Fruit fly (Drosophila melanogaster) whole organism, prepupa: ENCODE data around the gene Jwa.
A peak's percentile ranks its signal among the peaks of the same experiment; 100 is the strongest.

ENCODE experiments used
- Blimp-1 ChIP-seq: fragments of 200-800 bp; sonication (Bioruptor generic); optimal IDR thresholded peaks from 3 replicates; lab custom pipeline; 2017; ENCODE audit warnings: missing biosample characterization, missing genetic modification characterization, mild to moderate bottlenecking, moderate library complexity, missing genetic modification reagents
- CG10631 ChIP-seq: fragments of 200-800 bp; sonication (Bioruptor generic); optimal IDR thresholded peaks from 2 replicates; lab custom pipeline; 2016; ENCODE audit warnings: missing biosample characterization, missing genetic modification characterization
- CG11294 ChIP-seq: fragments of 200-800 bp; sonication (Bioruptor generic); IDR thresholded peaks from 2 replicates; pipeline ENCODE4 v1.3.6; 2022; ENCODE audit warnings: missing biosample characterization, missing genetic modification characterization
- CG11762 ChIP-seq: fragments of 200-800 bp; sonication (Bioruptor generic); optimal IDR thresholded peaks from 3 replicates; lab custom pipeline; 2016; ENCODE audit warnings: missing biosample characterization, missing genetic modification characterization; ENCODE audit not compliant: insufficient read depth
- CG11902 ChIP-seq: fragments of 200-800 bp; sonication (Bioruptor generic); optimal IDR thresholded peaks from 3 replicates; lab custom pipeline; 2016; ENCODE audit warnings: missing biosample characterization, missing genetic modification characterization
- CG15336 ChIP-seq: fragments of 200-800 bp; sonication (Bioruptor generic); IDR thresholded peaks from 2 replicates; pipeline ENCODE4 v1.3.6; 2022; ENCODE audit warnings: missing biosample characterization, missing genetic modification characterization
- CG1621 ChIP-seq: fragments of 200-800 bp; sonication (Bioruptor generic); optimal IDR thresholded peaks from 3 replicates; lab custom pipeline; 2018; ENCODE audit warnings: missing biosample characterization, mild to moderate bottlenecking, missing genetic modification characterization
- CG3032 ChIP-seq: fragments of 200-800 bp; optimal IDR thresholded peaks from 2 replicates; lab custom pipeline; 2019; ENCODE audit warnings: missing biosample characterization, mild to moderate bottlenecking, missing genetic modification characterization, moderate library complexity
- CG32006 ChIP-seq: fragments of 200-800 bp; sonication (Bioruptor generic); optimal IDR thresholded peaks from 3 replicates; lab custom pipeline; 2017; ENCODE audit warnings: missing biosample characterization, mild to moderate bottlenecking, missing genetic modification characterization
- CG34406 ChIP-seq: fragments of 200-800 bp; sonication (Bioruptor generic); optimal IDR thresholded peaks from 3 replicates; lab custom pipeline; 2016; ENCODE audit warnings: missing biosample characterization, missing genetic modification characterization
- CG3919 ChIP-seq: fragments of 200-800 bp; sonication (Bioruptor generic); optimal IDR thresholded peaks from 3 replicates; lab custom pipeline; 2016; ENCODE audit warnings: missing biosample characterization, missing genetic modification characterization
- CG4318 ChIP-seq: fragments of 200-800 bp; sonication (Bioruptor generic); optimal IDR thresholded peaks from 3 replicates; lab custom pipeline; 2017; ENCODE audit warnings: missing biosample characterization, mild to moderate bottlenecking, missing genetic modification characterization
- CG6163 ChIP-seq: fragments of 200-800 bp; sonication (Bioruptor generic); IDR thresholded peaks from 3 replicates; pipeline ENCODE4 v1.3.6; 2022; ENCODE audit warnings: missing biosample characterization, missing genetic modification characterization
- CG6276 ChIP-seq: fragments of 200-800 bp; sonication (Bioruptor generic); optimal IDR thresholded peaks from 2 replicates; lab custom pipeline; 2017; ENCODE audit warnings: missing biosample characterization, mild to moderate bottlenecking, missing genetic modification characterization
- CG6792 ChIP-seq: fragments of 200-800 bp; sonication (Bioruptor generic); optimal IDR thresholded peaks from 3 replicates; lab custom pipeline; 2016; ENCODE audit warnings: missing biosample characterization, missing genetic modification characterization
- CG6854 ChIP-seq: fragments of 200-800 bp; sonication (Bioruptor generic); optimal IDR thresholded peaks from 2 replicates; lab custom pipeline; 2017; ENCODE audit warnings: missing biosample characterization, mild to moderate bottlenecking, missing genetic modification characterization
- CG7368 ChIP-seq: fragments of 200-800 bp; sonication (Bioruptor generic); optimal IDR thresholded peaks from 3 replicates; lab custom pipeline; 2016; ENCODE audit warnings: missing biosample characterization, missing genetic modification characterization
- CG8319 ChIP-seq: fragments of 200-800 bp; sonication (Bioruptor generic); optimal IDR thresholded peaks from 3 replicates; lab custom pipeline; 2016; ENCODE audit warnings: missing biosample characterization, missing genetic modification characterization
- CG8632 ChIP-seq: fragments of 200-800 bp; sonication (Bioruptor generic); optimal IDR thresholded peaks from 3 replicates; lab custom pipeline; 2016; ENCODE audit warnings: missing biosample characterization, missing genetic modification characterization
- CG9139 ChIP-seq: fragments of 200-800 bp; sonication (Bioruptor generic); optimal IDR thresholded peaks from 3 replicates; lab custom pipeline; 2017; ENCODE audit warnings: missing biosample characterization, mild to moderate bottlenecking, missing genetic modification characterization
- Eip78C ChIP-seq: fragments of 200-800 bp; sonication (Bioruptor generic); peaks from one replicate; lab custom pipeline; 2016; ENCODE audit warnings: missing biosample characterization, missing genetic modification characterization
- Ets21C ChIP-seq: fragments of 200-800 bp; sonication (Bioruptor generic); optimal IDR thresholded peaks from 3 replicates; lab custom pipeline; 2016; ENCODE audit warnings: missing biosample characterization, missing genetic modification characterization
- Ets96B ChIP-seq: fragments of 200-800 bp; optimal IDR thresholded peaks from 2 replicates; lab custom pipeline; 2019; ENCODE audit warnings: missing biosample characterization, mild to moderate bottlenecking, missing genetic modification characterization, moderate library complexity
- Gug ChIP-seq: fragments of 200-800 bp; sonication (Bioruptor generic); IDR thresholded peaks from 2 replicates; pipeline ENCODE4 v1.3.6; 2022; ENCODE audit warnings: missing biosample characterization, missing genetic modification characterization
- Hr39 ChIP-seq: fragments of 200-800 bp; sonication (Bioruptor generic); optimal IDR thresholded peaks from 2 replicates; lab custom pipeline; 2016; ENCODE audit warnings: missing biosample characterization, missing genetic modification characterization
- Hr4 ChIP-seq: fragments of 200-800 bp; sonication (Bioruptor generic); optimal IDR thresholded peaks from 3 replicates; lab custom pipeline; 2016; ENCODE audit warnings: missing biosample characterization, missing genetic modification characterization
- Lpt ChIP-seq: fragments of 200-800 bp; sonication (Bioruptor generic); optimal IDR thresholded peaks from 3 replicates; lab custom pipeline; 2016; ENCODE audit warnings: missing biosample characterization, missing genetic modification characterization
- Met ChIP-seq: fragments of 200-800 bp; sonication (Bioruptor generic); optimal IDR thresholded peaks from 3 replicates; lab custom pipeline; 2016; ENCODE audit warnings: missing biosample characterization, missing genetic modification characterization
- Sox14 ChIP-seq: fragments of 200-800 bp; sonication (Bioruptor generic); optimal IDR thresholded peaks from 3 replicates; lab custom pipeline; 2016; ENCODE audit warnings: missing biosample characterization, missing genetic modification characterization
- Sox15 ChIP-seq: fragments of 200-800 bp; sonication (Bioruptor generic); optimal IDR thresholded peaks from 3 replicates; lab custom pipeline; 2016; ENCODE audit warnings: missing biosample characterization, missing genetic modification characterization
- acj6 ChIP-seq: fragments of 200-800 bp; sonication (Bioruptor generic); optimal IDR thresholded peaks from 3 replicates; lab custom pipeline; 2016; ENCODE audit warnings: missing biosample characterization, missing genetic modification characterization
- cyc ChIP-seq: fragments of 200-800 bp; sonication (Bioruptor generic); optimal IDR thresholded peaks from 3 replicates; lab custom pipeline; 2016; ENCODE audit warnings: missing biosample characterization, missing genetic modification characterization
- dac ChIP-seq: fragments of 200-800 bp; sonication (Bioruptor generic); optimal IDR thresholded peaks from 2 replicates; lab custom pipeline; 2017; ENCODE audit warnings: missing biosample characterization, mild to moderate bottlenecking, missing genetic modification characterization
- eg ChIP-seq: fragments of 200-800 bp; sonication (Bioruptor generic); IDR thresholded peaks from 3 replicates; pipeline ENCODE4 v1.3.6; 2022; ENCODE audit warnings: missing biosample characterization, missing genetic modification characterization
- esn ChIP-seq: fragments of 200-800 bp; sonication (Bioruptor generic); optimal IDR thresholded peaks from 2 replicates; lab custom pipeline; 2016; ENCODE audit warnings: missing biosample characterization, mild to moderate bottlenecking, missing genetic modification characterization, moderate library complexity
- fd59A ChIP-seq: fragments of 200-800 bp; sonication (Bioruptor generic); optimal IDR thresholded peaks from 2 replicates; lab custom pipeline; 2017; ENCODE audit warnings: missing biosample characterization, mild to moderate bottlenecking, missing genetic modification characterization, missing genetic modification reagents
- fd85E ChIP-seq: fragments of 200-800 bp; sonication (Bioruptor generic); optimal IDR thresholded peaks from 3 replicates; lab custom pipeline; 2016; ENCODE audit warnings: missing biosample characterization, missing genetic modification characterization
- fkh ChIP-seq: fragments of 200-800 bp; sonication (Bioruptor generic); optimal IDR thresholded peaks from 3 replicates; lab custom pipeline; 2017; ENCODE audit warnings: missing biosample characterization, mild to moderate bottlenecking, missing genetic modification characterization, moderate library complexity
- lz ChIP-seq: fragments of 200-800 bp; sonication (Bioruptor generic); optimal IDR thresholded peaks from 3 replicates; lab custom pipeline; 2016; ENCODE audit warnings: missing biosample characterization, missing genetic modification characterization
- pdm3 ChIP-seq: fragments of 200-800 bp; sonication (Bioruptor generic); optimal IDR thresholded peaks from 3 replicates; lab custom pipeline; 2016; ENCODE audit warnings: missing biosample characterization, missing genetic modification characterization
- salr ChIP-seq, 2 experiments: fragments of 200-800 bp; sonication (Bioruptor generic); optimal IDR thresholded peaks; 3 replicates each; lab custom pipeline; 2016 to 2018; ENCODE audit warnings: missing biosample characterization in 2 of 2, missing genetic modification characterization in 2 of 2, mild to moderate bottlenecking in 1 of 2
- spab ChIP-seq: fragments of 200-800 bp; sonication (Bioruptor generic); optimal IDR thresholded peaks from 2 replicates; lab custom pipeline; 2017; ENCODE audit warnings: missing biosample characterization, mild to moderate bottlenecking, missing genetic modification characterization, missing genetic modification reagents
- ss ChIP-seq, 2 experiments: fragments of 200-800 bp; sonication (Bioruptor generic); optimal IDR thresholded peaks; 2 replicates in 1 of 2; 3 replicates in 1 of 2; lab custom pipeline; 2017 to 2018; ENCODE audit warnings: mild to moderate bottlenecking in 2 of 2, missing biosample characterization in 2 of 2, missing genetic modification characterization in 2 of 2, moderate library complexity in 1 of 2
- svp ChIP-seq: fragments of 200-800 bp; sonication (Bioruptor generic); peaks from one replicate; lab custom pipeline; 2016; ENCODE audit warnings: missing biosample characterization, missing genetic modification characterization

The Jwa gene

DNA sequence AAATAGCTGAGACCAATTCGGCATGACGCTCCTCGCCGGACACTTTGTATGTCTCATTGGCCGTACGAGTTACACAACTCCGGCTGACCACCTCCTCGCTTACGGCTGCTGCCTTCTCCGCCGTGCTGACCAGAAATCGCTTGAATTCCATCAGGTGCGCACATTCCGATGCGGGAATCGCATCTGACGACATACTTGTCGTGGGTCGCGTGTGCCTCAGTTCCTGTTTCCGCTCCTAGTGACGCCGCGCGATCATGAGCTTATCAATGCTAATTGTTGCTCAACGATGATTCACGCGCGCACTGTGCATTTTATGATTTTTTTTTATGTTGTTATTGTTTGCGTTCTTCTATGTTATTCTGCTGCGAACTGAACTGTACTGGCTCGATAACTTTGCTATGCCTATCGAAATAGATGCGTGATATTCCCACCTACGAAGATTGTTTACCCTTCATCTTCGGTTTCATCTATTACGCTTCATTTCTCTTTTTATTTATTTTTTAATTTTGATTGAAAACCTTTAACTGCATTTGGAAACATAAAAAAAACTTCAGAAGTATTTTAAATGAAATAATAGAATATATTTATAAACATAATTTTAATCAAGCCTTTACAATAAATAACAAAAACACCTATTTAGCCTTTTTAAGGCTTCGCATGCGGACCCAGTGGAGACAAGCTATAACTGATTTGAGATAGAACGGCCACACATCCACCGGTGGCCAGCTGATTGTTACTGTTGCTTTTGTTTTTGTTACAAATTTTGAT is 2.6 kb downstream of the Jwa start, which contains the start of the genes CG10376 and CG10343 (continued):
- peak; percentile 88 for TF ChIP-seq Sox15 (GFP tag; lab: Kevin White, UChicago)
- TF ChIP-seq Gug (GFP tag; lab: Robert Waterston, UW): peak; percentile 85
- TF ChIP-seq Hr39 (GFP tag; lab: Kevin White, UChicago): peak; percentile 75
- peak; percentile 84 for TF ChIP-seq CG11294
- TF ChIP-seq CG6163: peak; percentile 76
- peak; percentile 82 for TF ChIP-seq CG8632 (GFP tag; lab: Kevin White, UChicago)
- TF ChIP-seq CG11762 (GFP tag; lab: Kevin White, UChicago): peak; percentile 40
- peak; percentile 61 for TF ChIP-seq Blimp-1 (GFP tag; lab: Kevin White, UChicago)
- TF ChIP-seq CG34406 (GFP tag; lab: Kevin White, UChicago): peak; percentile 84
- TF ChIP-seq, all 60 proteins: peak for 47

- TF ChIP-seq svp (no peak), Eip78C (GFP tag; lab: Kevin White, UChicago) (peak; percentile 63), CG32006 (GFP tag; lab: Kevin White, UChicago) (no peak), pdm3 (GFP tag; lab: Kevin White, UChicago) (no peak), acj6 (GFP tag; lab: Kevin White, UChicago) (no peak), CG6163 (no peak)
These were observed 6.9 kb downstream of the Jwa start, which contains the start of gene CG10341 for dm6 chr2L:18698559-18699130. TSS of gene CG10341 (plus strand) at chr2L:18698714.

DNA sequence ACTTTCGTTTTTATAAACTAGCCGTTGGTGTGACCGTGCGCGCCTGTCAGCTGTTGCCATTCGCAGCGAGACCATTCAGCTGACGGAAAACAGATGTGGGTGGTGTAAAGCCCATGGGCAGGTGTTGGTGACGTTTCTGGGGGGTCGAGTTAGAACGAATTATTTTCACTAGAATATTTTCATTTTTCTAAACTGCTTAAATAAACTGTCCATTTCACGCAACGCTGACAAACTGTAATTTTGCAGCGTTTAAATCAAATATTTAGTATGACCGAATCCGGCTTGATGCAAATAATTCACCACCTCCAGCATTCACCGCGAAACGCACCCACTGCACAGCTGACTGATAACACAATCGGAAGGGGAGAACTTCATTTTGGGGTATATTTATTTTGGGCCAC is 10.1 kb downstream of the Jwa start, which contains the start of the genes CG10383 and CG10338:
Gene CG10383, minus strand, starts transcription at position 199 of the 401 bp plus-strand sequence.
Gene CG10338, plus strand, starts transcription at position 261 of the 401 bp plus-strand sequence.
- TF ChIP-seq eg (peak; percentile 94), CG7368 (GFP tag; lab: Kevin White, UChicago) (peak; percentile 86), CG1621 (tag; lab: Kevin White, UChicago) (peak; percentile 61), ss (GFP tag; optimal IDR thresholded peaks at IDR 0.05; lab: Kevin White, UChicago) (peak; percentile 30 to 33), CG3919 (GFP tag; lab: Kevin White, UChicago) (peak; percentile 93), CG8319 (GFP tag; lab: Kevin White, UChicago) (peak; percentile 88), Hr39 (GFP tag; lab: Kevin White, UChicago) (peak; percentile 93), CG10631 (peak; percentile 84), CG11762 (GFP tag; lab: Kevin White, UChicago) (peak; percentile 51), CG6163 (peak; percentile 95), fkh (GFP tag; lab: Kevin White, UChicago) (peak; percentile 31), CG4318 (GFP tag; lab: Kevin White, UChicago) (peak; percentile 69), lz (GFP tag; lab: Kevin White, UChicago) (peak; percentile 89), CG6792 (GFP tag; lab: Kevin White, UChicago) (peak; percentile 86), Ets21C (peak; percentile 85), pdm3 (GFP tag; lab: Kevin White, UChicago) (no peak), fd59A (GFP tag; lab: Kevin White, UChicago) (peak; percentile 22), esn (peak; percentile 88), acj6 (GFP tag; lab: Kevin White, UChicago) (peak; percentile 89), fd85E (GFP tag; lab: Kevin White, UChicago) (peak; percentile 77), Lpt (peak; percentile 82), CG9139 (GFP tag; lab: Kevin White, UChicago) (no peak), salr (GFP tag; optimal IDR thresholded peaks at IDR 0.05; lab: Kevin White, UChicago) (peak; percentile 57 to 64), CG32006 (GFP tag; lab: Kevin White, UChicago) (peak; percentile 77), CG3032 (peak; percentile 73), CG6276 (GFP tag; lab: Kevin White, UChicago) (no peak), CG11902 (GFP tag; lab: Kevin White, UChicago) (peak; percentile 87), Eip78C (GFP tag; lab: Kevin White, UChicago) (peak; percentile 96), Ets96B (tag; lab: Kevin White, UChicago) (peak; percentile 63), CG6854 (GFP tag; lab: Kevin White, UChicago) (peak; percentile 49), CG34406 (GFP tag; lab: Kevin White, UChicago) (peak; percentile 81), cyc (GFP tag; lab: Kevin White, UChicago) (peak; percentile 93), spab (GFP tag; lab: Kevin White, UChicago) (peak; percentile 41), Sox14 (peak; percentile 91), Sox15 (GFP tag; lab: Kevin White, UChicago) (peak; percentile 84), Hr4 (peak; percentile 86), dac (GFP tag; lab: Kevin White, UChicago) (peak; percentile 85), CG15336 (GFP tag; lab: Robert Waterston, UW) (peak; percentile 84), Met (GFP tag; lab: Kevin White, UChicago) (peak; percentile 90)
